Worm (Caenorhabditis elegans) whole organism, L4 larva: Measurements from ENCODE around the gene kin-24.

Experiments used
- D1046.2 ChIP-seq: fragments of 200-800 bp; sonication (Bioruptor generic); IDR thresholded peaks from 2 replicates; pipeline ENCODE4 v1.3.6; 2022; ENCODE audit warnings: missing genetic modification characterization, missing compliant biosample characterization
- F26F4.8 ChIP-seq: fragments of 200-800 bp; sonication (Bioruptor generic); conservative IDR thresholded peaks from 2 replicates; pipeline ENCODE4 v1.3.6; 2022; ENCODE audit warnings: missing genetic modification characterization, missing compliant biosample characterization
- F49E8.2 ChIP-seq: sonication (generic microtip); optimal IDR thresholded peaks from 2 replicates; lab custom pipeline; 2016; ENCODE audit warnings: missing compliant biosample characterization, mild to moderate bottlenecking, missing genetic modification characterization, borderline replicate concordance
- Y5F2A.4 ChIP-seq: fragments of 200-800 bp; sonication (Bioruptor generic); optimal IDR thresholded peaks from 2 replicates; lab custom pipeline; 2018; ENCODE audit warnings: mild to moderate bottlenecking, missing genetic modification characterization, missing compliant biosample characterization
- Y75B8A.6 ChIP-seq: fragments of 200-800 bp; sonication (Bioruptor generic); IDR thresholded peaks from 2 replicates; pipeline ENCODE4 v1.3.6; 2022; ENCODE audit warnings: missing genetic modification reagents, missing genetic modification characterization, missing compliant biosample characterization
- ZK337.2 ChIP-seq: fragments of 200-800 bp; sonication (Bioruptor generic); IDR thresholded peaks from 2 replicates; pipeline ENCODE4 v1.3.6; 2022; ENCODE audit warnings: missing genetic modification reagents, missing genetic modification characterization, missing compliant biosample characterization
- aly-2 ChIP-seq: sonication (generic microtip); optimal IDR thresholded peaks from 2 replicates; lab custom pipeline; 2018; ENCODE audit warnings: missing biosample characterization, missing genetic modification characterization
- arid-1 ChIP-seq: fragments of 200-800 bp; sonication (Bioruptor generic); conservative IDR thresholded peaks from 2 replicates; pipeline ENCODE4 v1.3.6; 2022; ENCODE audit warnings: missing genetic modification reagents, missing genetic modification characterization, missing compliant biosample characterization
- attf-4 ChIP-seq: sonication (generic microtip); optimal IDR thresholded peaks from 3 replicates; lab custom pipeline; 2017; ENCODE audit warnings: missing biosample characterization, missing genetic modification characterization
- ceh-32 ChIP-seq: sonication (generic microtip); optimal IDR thresholded peaks from 2 replicates; lab custom pipeline; 2016; ENCODE audit warnings: mild to moderate bottlenecking, missing genetic modification characterization, missing compliant biosample characterization; ENCODE audit not compliant: poor library complexity
- ceh-44 ChIP-seq: fragments of 200-800 bp; sonication (Bioruptor generic); IDR thresholded peaks from 2 replicates; pipeline ENCODE4 v1.3.6; 2022; ENCODE audit warnings: missing genetic modification reagents, missing genetic modification characterization, missing compliant biosample characterization
- ceh-62 ChIP-seq: sonication (generic microtip); optimal IDR thresholded peaks from 2 replicates; lab custom pipeline; 2017; ENCODE audit warnings: missing biosample characterization, missing genetic modification characterization
- ces-1 ChIP-seq: fragments of 150-350 bp; sonication (generic microtip); optimal IDR thresholded peaks from 4 replicates; lab custom pipeline; 2014; ENCODE audit warnings: missing biosample characterization, missing genetic modification reagents, missing genetic modification characterization
- cey-2 ChIP-seq: sonication (generic microtip); optimal IDR thresholded peaks from 3 replicates; lab custom pipeline; 2017; ENCODE audit warnings: missing genetic modification characterization, mild to moderate bottlenecking, missing compliant biosample characterization, antibody characterized with exemption, borderline replicate concordance; ENCODE audit not compliant: insufficient read depth
- daf-12 ChIP-seq: fragments of 150-350 bp; optimal IDR thresholded peaks from 2 replicates; lab custom pipeline; 2014; ENCODE audit warnings: missing biosample characterization, missing genetic modification reagents, missing genetic modification characterization
- daf-16 ChIP-seq, 3 experiments: sonication (generic microtip); optimal IDR thresholded peaks; 2 replicates each; lab custom pipeline; 2016 to 2017; ENCODE audit warnings: missing genetic modification characterization in 3 of 3, missing genetic modification reagents in 3 of 3, mild to moderate bottlenecking in 2 of 3, missing compliant biosample characterization in 2 of 3, missing biosample characterization in 1 of 3, moderate library complexity in 1 of 3
- daf-19 ChIP-seq: fragments of 200-800 bp; sonication (Bioruptor generic); conservative IDR thresholded peaks from 2 replicates; pipeline ENCODE4 v1.3.6; 2022; ENCODE audit warnings: missing genetic modification characterization, missing compliant biosample characterization
- daf-8 ChIP-seq: fragments of 200-800 bp; sonication (Bioruptor generic); IDR thresholded peaks from 2 replicates; pipeline ENCODE4 v1.3.6; 2022; ENCODE audit warnings: missing genetic modification characterization, missing compliant biosample characterization
- dve-1 ChIP-seq: sonication (generic microtip); optimal IDR thresholded peaks from 2 replicates; lab custom pipeline; 2017; ENCODE audit warnings: antibody characterized with exemption, mild to moderate bottlenecking, missing genetic modification characterization, missing compliant biosample characterization; ENCODE audit not compliant: insufficient read depth
- hif-1 ChIP-seq, 2 experiments: sonication (generic microtip); optimal IDR thresholded peaks; 2 replicates each; lab custom pipeline; 2016 to 2017; ENCODE audit warnings: missing compliant biosample characterization in 2 of 2, missing genetic modification characterization in 2 of 2, missing genetic modification reagents in 2 of 2, missing genotype in 2 of 2, mild to moderate bottlenecking in 1 of 2
- hlh-11 ChIP-seq: fragments of 200-800 bp; sonication (Bioruptor generic); optimal IDR thresholded peaks from 2 replicates; lab custom pipeline; 2018; ENCODE audit warnings: mild to moderate bottlenecking, missing genetic modification characterization, missing compliant biosample characterization
- hlh-30 ChIP-seq: sonication (generic microtip); optimal IDR thresholded peaks from 2 replicates; lab custom pipeline; 2017; ENCODE audit warnings: antibody characterized with exemption, mild to moderate bottlenecking, missing genetic modification characterization, missing compliant biosample characterization; ENCODE audit not compliant: insufficient read depth
- hmg-1.1 ChIP-seq: fragments of 200-800 bp; sonication (Bioruptor generic); IDR thresholded peaks from 2 replicates; pipeline ENCODE4 v1.3.6; 2022; ENCODE audit warnings: missing genetic modification reagents, missing genetic modification characterization, missing compliant biosample characterization
- jun-1 ChIP-seq: fragments of 150-350 bp; optimal IDR thresholded peaks from 2 replicates; lab custom pipeline; 2014; ENCODE audit warnings: missing biosample characterization, missing genetic modification reagents, missing genetic modification characterization
- lin-29 ChIP-seq: fragments of 200-800 bp; sonication (Bioruptor generic); IDR thresholded peaks from 2 replicates; pipeline ENCODE4 v1.3.6; 2022; ENCODE audit warnings: missing genetic modification reagents, missing genetic modification characterization, missing compliant biosample characterization
- lin-39 ChIP-seq: fragments of 150-350 bp; optimal IDR thresholded peaks from 2 replicates; lab custom pipeline; 2014; ENCODE audit warnings: missing biosample characterization, missing genetic modification reagents, missing genetic modification characterization
- lsy-2 ChIP-seq, 2 experiments: fragments of 150-350 bp in 1 of 2; sonication (generic microtip) in 1 of 2; optimal IDR thresholded peaks; 2 replicates each; lab custom pipeline; 2014 to 2017; ENCODE audit warnings: missing biosample characterization in 2 of 2, missing genetic modification characterization in 2 of 2
- madf-5 ChIP-seq, 2 experiments: fragments of 200-800 bp; sonication (Bioruptor generic); IDR thresholded peaks; 2 replicates each; pipeline ENCODE4 v1.3.6; 2022; ENCODE audit warnings: missing compliant biosample characterization in 2 of 2, missing genetic modification characterization in 2 of 2
- madf-9 ChIP-seq: fragments of 200-800 bp; sonication (Bioruptor generic); conservative IDR thresholded peaks from 2 replicates; pipeline ENCODE4 v1.3.6; 2022; ENCODE audit warnings: missing genetic modification reagents, missing genetic modification characterization, missing compliant biosample characterization
- mdl-1 ChIP-seq, 2 experiments: fragments of 150-350 bp in 1 of 2; sonication (generic microtip) in 1 of 2; optimal IDR thresholded peaks; 2 replicates each; lab custom pipeline; 2014 to 2017; ENCODE audit warnings: missing biosample characterization in 2 of 2, missing genetic modification characterization in 2 of 2
- mes-2 ChIP-seq: sonication (generic microtip); optimal IDR thresholded peaks from 2 replicates; lab custom pipeline; 2016; ENCODE audit warnings: missing genotype, mild to moderate bottlenecking, missing genetic modification characterization, missing compliant biosample characterization; ENCODE audit not compliant: poor library complexity, severe bottlenecking
- mxl-2 ChIP-seq: fragments of 200-800 bp; sonication (Bioruptor generic); conservative IDR thresholded peaks from 2 replicates; pipeline ENCODE4 v1.3.6; 2022; ENCODE audit warnings: missing genetic modification reagents, missing genetic modification characterization, missing compliant biosample characterization
- nhr-102 ChIP-seq: sonication (generic microtip); optimal IDR thresholded peaks from 2 replicates; lab custom pipeline; 2016; ENCODE audit warnings: mild to moderate bottlenecking, missing genetic modification characterization, moderate library complexity, missing compliant biosample characterization
- nhr-11 ChIP-seq: fragments of 150-350 bp; optimal IDR thresholded peaks from 2 replicates; lab custom pipeline; 2014; ENCODE audit warnings: missing biosample characterization, missing genetic modification characterization
- nhr-237 ChIP-seq: sonication (generic microtip); optimal IDR thresholded peaks from 2 replicates; lab custom pipeline; 2017; ENCODE audit warnings: missing biosample characterization, missing genetic modification characterization
- nhr-25 ChIP-seq: sonication (generic microtip); optimal IDR thresholded peaks from 2 replicates; lab custom pipeline; 2017; ENCODE audit warnings: missing genetic modification characterization, mild to moderate bottlenecking, missing compliant biosample characterization, antibody characterized with exemption, moderate library complexity, borderline replicate concordance; ENCODE audit not compliant: insufficient read depth
- nhr-28 ChIP-seq: fragments of 150-350 bp; optimal IDR thresholded peaks from 2 replicates; lab custom pipeline; 2014; ENCODE audit warnings: missing biosample characterization, missing genetic modification characterization
- php-3 ChIP-seq: fragments of 200-800 bp; sonication (Bioruptor generic); IDR thresholded peaks from 2 replicates; pipeline ENCODE4 v1.3.6; 2022; ENCODE audit warnings: missing genetic modification reagents, missing genetic modification characterization, missing compliant biosample characterization
- pqm-1 ChIP-seq: sonication (generic microtip); optimal IDR thresholded peaks from 2 replicates; lab custom pipeline; 2017; ENCODE audit warnings: missing biosample characterization, missing genetic modification characterization
- rbr-2 ChIP-seq: sonication (generic microtip); optimal IDR thresholded peaks from 2 replicates; lab custom pipeline; 2016; ENCODE audit warnings: missing genotype, missing genetic modification characterization, missing compliant biosample characterization
- skn-1 ChIP-seq: fragments of 150-350 bp; optimal IDR thresholded peaks from 2 replicates; lab custom pipeline; 2014; ENCODE audit warnings: missing biosample characterization, missing genetic modification characterization
- unc-130 ChIP-seq: sonication (generic microtip); optimal IDR thresholded peaks from 2 replicates; lab custom pipeline; 2016; ENCODE audit warnings: missing genetic modification reagents, missing genetic modification characterization, missing compliant biosample characterization
- unc-62 ChIP-seq, 3 experiments: fragments of 150-350 bp in 1 of 3; sonication (generic microtip); optimal IDR thresholded peaks in 2 of 3; peaks in 1 of 3; 1 replicate in 1 of 3; 2 replicates in 2 of 3; lab custom pipeline; 2014 to 2017; ENCODE audit warnings: missing biosample characterization in 3 of 3, missing genetic modification characterization in 3 of 3, missing genetic modification reagents in 3 of 3, missing genotype in 1 of 3
- vab-7 ChIP-seq: fragments of 200-800 bp; sonication (Bioruptor generic); IDR thresholded peaks from 2 replicates; pipeline ENCODE4 v1.3.6; 2022; ENCODE audit warnings: missing genetic modification reagents, missing genetic modification characterization, missing compliant biosample characterization
- zip-11 ChIP-seq: fragments of 200-800 bp; sonication (Bioruptor generic); IDR thresholded peaks from 2 replicates; pipeline ENCODE4 v1.3.6; 2022; ENCODE audit warnings: missing genetic modification characterization, missing compliant biosample characterization
- ztf-11 ChIP-seq: fragments of 150-350 bp; optimal IDR thresholded peaks from 2 replicates; lab custom pipeline; 2014; ENCODE audit warnings: missing biosample characterization, missing genetic modification characterization
- ztf-7 ChIP-seq: fragments of 150-350 bp; optimal IDR thresholded peaks from 2 replicates; lab custom pipeline; 2014; ENCODE audit warnings: missing biosample characterization, missing genetic modification characterization

The kin-24 gene

DNA sequence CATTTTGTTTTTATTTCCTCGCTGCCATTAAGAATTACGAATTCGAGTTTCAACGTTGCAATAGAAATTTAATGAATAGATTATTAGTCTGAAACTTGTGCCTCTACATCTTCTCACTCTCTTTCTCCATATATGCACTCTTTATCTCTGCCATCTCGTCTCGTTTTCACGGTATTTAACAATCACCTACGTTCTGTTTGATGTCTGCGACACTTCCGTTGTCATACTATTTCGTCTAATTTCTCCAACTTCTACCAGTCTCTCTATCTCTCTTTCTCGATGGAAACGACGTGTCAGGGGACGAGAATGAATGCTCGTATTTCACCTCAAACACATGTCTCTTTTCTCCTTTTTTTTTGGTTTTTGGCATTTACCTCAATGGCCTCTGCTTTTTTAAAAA, 33.0 kb upstream of the kin-24 start (continued):
- TF ChIP-seq nhr-102 (tag; lab: Kevin White, UChicago) (no peak), ztf-11 (no peak), attf-4 (tag; lab: Kevin White, UChicago) (no peak), D1046.2 (GFP tag; lab: Robert Waterston, UW) (no peak), Y5F2A.4 (GFP tag; lab: Kevin White, UChicago) (no peak), lin-39 (tag; lab: Kevin White, UChicago) (no peak), mxl-2 (GFP tag; lab: Robert Waterston, UW) (no peak), ZK337.2 (no peak), daf-19 (GFP tag; lab: Robert Waterston, UW) (no peak), lsy-2 (tag; optimal IDR thresholded peaks at IDR 0.05; lab: Kevin White, UChicago) (peak in 1 of 2 experiments; percentile 46), ceh-44 (no peak), madf-9 (GFP tag; lab: Robert Waterston, UW) (no peak), skn-1 (no peak)

DNA sequence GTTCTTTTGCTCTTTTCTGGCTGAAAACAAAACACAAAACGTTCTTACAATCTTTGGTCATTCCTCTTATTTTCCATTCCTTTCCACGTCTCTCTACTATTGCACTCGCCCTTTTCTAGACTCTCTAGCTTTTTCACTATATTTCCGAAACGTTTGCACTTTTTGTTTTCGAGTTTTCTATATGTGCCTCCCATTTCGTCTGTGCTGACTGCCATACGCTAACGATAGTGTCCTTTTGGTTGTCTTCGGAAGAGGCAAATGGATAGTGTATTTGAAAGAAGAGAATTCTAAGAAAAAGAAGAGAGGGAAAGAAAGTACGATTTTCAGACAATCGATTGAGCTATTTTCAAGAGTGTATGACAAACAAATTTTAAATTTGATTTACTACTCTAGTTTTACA, 31.9 kb upstream of the kin-24 start:
- peak; percentile 9 for TF ChIP-seq mes-2 (tag; lab: Kevin White, UChicago)
- TF ChIP-seq ces-1 (GFP tag; lab: Kevin White, UChicago): no peak
- no peak for TF ChIP-seq F49E8.2
- peak; percentile 64 for TF ChIP-seq dve-1 (tag; lab: Kevin White, UChicago)
- TF ChIP-seq vab-7 (GFP tag; lab: Robert Waterston, UW): no peak
- no peak for TF ChIP-seq rbr-2
- TF ChIP-seq pqm-1: peak; percentile 69
- TF ChIP-seq daf-12: no peak
- no peak for TF ChIP-seq daf-8 (GFP tag; lab: Robert Waterston, UW)
- no peak for TF ChIP-seq unc-130 (GFP tag; lab: Kevin White, UChicago)
- TF ChIP-seq nhr-102 (tag; lab: Kevin White, UChicago): no peak
- TF ChIP-seq ztf-7 (tag; lab: Kevin White, UChicago): no peak
- no peak for TF ChIP-seq Y75B8A.6 (GFP tag; lab: Robert Waterston, UW)
- no peak for TF ChIP-seq ceh-44
- TF ChIP-seq unc-62 (GFP tag; optimal IDR thresholded peaks at IDR 0.05 in 1 of 2; lab: Kevin White, UChicago): peak in 1 of 2 experiments; percentile 51
- TF ChIP-seq unc-62 (tag; optimal IDR thresholded peaks at IDR 0.05; lab: Kevin White, UChicago): no peak
- no peak for TF ChIP-seq lin-29 (GFP tag; lab: Robert Waterston, UW)
- TF ChIP-seq skn-1: no peak
- TF ChIP-seq F26F4.8: no peak
- TF ChIP-seq php-3 (GFP tag; lab: Robert Waterston, UW): no peak
- TF ChIP-seq nhr-25 (tag; lab: Kevin White, UChicago): no peak
- peak; percentile 43 for TF ChIP-seq hlh-30
- TF ChIP-seq nhr-11: no peak
- no peak for TF ChIP-seq zip-11 (GFP tag; lab: Robert Waterston, UW)
- TF ChIP-seq hlh-11 (tag; lab: Kevin White, UChicago): peak; percentile 47
- TF ChIP-seq D1046.2 (GFP tag; lab: Robert Waterston, UW): no peak
- TF ChIP-seq nhr-28: peak; percentile 73
- no peak for TF ChIP-seq ceh-62
- no peak for TF ChIP-seq nhr-237 (tag; lab: Kevin White, UChicago)
- no peak for TF ChIP-seq madf-5 (GFP tag; IDR thresholded peaks at IDR 0.05; lab: Robert Waterston, UW)
- no peak for TF ChIP-seq aly-2 (tag; lab: Kevin White, UChicago)
- TF ChIP-seq lsy-2 (tag; optimal IDR thresholded peaks at IDR 0.05; lab: Kevin White, UChicago): peak in 1 of 2 experiments; percentile 19
- TF ChIP-seq jun-1: no peak
- no peak for TF ChIP-seq daf-16 (GFP tag; optimal IDR thresholded peaks at IDR 0.05; lab: Kevin White, UChicago)
- peak; percentile 85 for TF ChIP-seq daf-16 (tag; optimal IDR thresholded peaks at IDR 0.05; lab: Kevin White, UChicago)
- no peak for TF ChIP-seq cey-2 (tag; lab: Kevin White, UChicago)
- peak in 1 of 2 experiments; percentile 44 for TF ChIP-seq mdl-1 (tag; optimal IDR thresholded peaks at IDR 0.05; lab: Kevin White, UChicago)
- TF ChIP-seq hif-1 (tag; optimal IDR thresholded peaks at IDR 0.05; lab: Kevin White, UChicago): no peak
- no peak for TF ChIP-seq ceh-32
- no peak for TF ChIP-seq arid-1
- TF ChIP-seq hmg-1.1 (GFP tag; lab: Robert Waterston, UW): no peak
